Fruit fly (Drosophila melanogaster) whole organism, wandering third instar larva: ENCODE measurements around the gene sac.
A peak's percentile ranks its signal among the peaks of the same experiment; 100 is the strongest.

Experiments
- Abd-B ChIP-seq: fragments of >200 bp; optimal IDR thresholded peaks from 2 replicates; lab custom pipeline; 2017; ENCODE audit warnings: missing biosample characterization, missing genetic modification characterization
- CG32264 ChIP-seq: fragments of 200-800 bp; sonication (Bioruptor generic); optimal IDR thresholded peaks from 2 replicates; lab custom pipeline; 2016; ENCODE audit warnings: missing biosample characterization, missing genetic modification characterization
- CG9705 ChIP-seq: fragments of 200-800 bp; sonication (Bioruptor generic); optimal IDR thresholded peaks from 2 replicates; lab custom pipeline; 2018; ENCODE audit warnings: missing biosample characterization, mild to moderate bottlenecking, missing genetic modification characterization
- CrebA ChIP-seq: fragments of 200-800 bp; sonication (Bioruptor generic); optimal IDR thresholded peaks from 2 replicates; lab custom pipeline; 2016; ENCODE audit warnings: missing biosample characterization, mild to moderate bottlenecking, missing genetic modification characterization, borderline replicate concordance
- Dfd ChIP-seq: fragments of >200 bp; optimal IDR thresholded peaks from 2 replicates; lab custom pipeline; 2017; ENCODE audit warnings: missing biosample characterization, missing genetic modification characterization
- Dif ChIP-seq: fragments of 200-275, 200-300 bp; sonication (Bioruptor generic); optimal IDR thresholded peaks from 2 replicates; lab custom pipeline; 2018; ENCODE audit warnings: missing biosample characterization, missing genetic modification characterization; ENCODE audit not compliant: partially characterized antibody
- GATAd ChIP-seq: sonication (Bioruptor generic); optimal IDR thresholded peaks from 2 replicates; lab custom pipeline; 2016; ENCODE audit warnings: missing biosample characterization, missing genetic modification characterization
- HLH106 ChIP-seq: fragments of 200-800 bp; optimal IDR thresholded peaks from 3 replicates; lab custom pipeline; 2019; ENCODE audit warnings: missing biosample characterization, mild to moderate bottlenecking, missing genetic modification characterization, moderate library complexity
- Hnf4 ChIP-seq: fragments of 200-800 bp; sonication (Bioruptor generic); optimal IDR thresholded peaks from 2 replicates; lab custom pipeline; 2016; ENCODE audit warnings: missing biosample characterization, mild to moderate bottlenecking, missing genetic modification characterization
- Hr78 ChIP-seq: fragments of >200 bp; optimal IDR thresholded peaks from 2 replicates; lab custom pipeline; 2017; ENCODE audit warnings: missing biosample characterization, missing genetic modification characterization
- Hr83 ChIP-seq: fragments of 200-300 bp; sonication (Bioruptor generic); optimal IDR thresholded peaks from 2 replicates; lab custom pipeline; 2016; ENCODE audit warnings: missing biosample characterization, mild to moderate bottlenecking, missing genetic modification characterization, moderate library complexity; ENCODE audit not compliant: poor library complexity, severe bottlenecking
- Jra ChIP-seq: sonication (Bioruptor generic); optimal IDR thresholded peaks from 2 replicates; lab custom pipeline; 2016; ENCODE audit warnings: missing biosample characterization, missing genetic modification characterization
- Mio ChIP-seq: sonication (Bioruptor generic); optimal IDR thresholded peaks from 2 replicates; lab custom pipeline; 2016; ENCODE audit warnings: missing biosample characterization, missing genetic modification characterization
- Myc ChIP-seq: fragments of >200 bp; optimal IDR thresholded peaks from 2 replicates; lab custom pipeline; 2017
- N ChIP-seq: fragments of >200 bp; optimal IDR thresholded peaks from 2 replicates; lab custom pipeline; 2018; ENCODE audit warnings: missing biosample characterization, missing external identifiers, missing genetic modification characterization
- OdsH ChIP-seq: fragments of 200-800 bp; sonication (Bioruptor generic); optimal IDR thresholded peaks from 2 replicates; lab custom pipeline; 2016; ENCODE audit warnings: missing biosample characterization, mild to moderate bottlenecking, missing genetic modification characterization
- Rel ChIP-seq, 2 experiments: fragments of 200-800 bp; sonication (Bioruptor generic) in 1 of 2; optimal IDR thresholded peaks; 2 replicates in 1 of 2; 3 replicates in 1 of 2; lab custom pipeline; 2016 to 2019; ENCODE audit warnings: mild to moderate bottlenecking in 2 of 2, missing biosample characterization in 2 of 2, missing genetic modification characterization in 2 of 2, moderate library complexity in 1 of 2
- Sp1 ChIP-seq: fragments of 200-800 bp; sonication (Bioruptor generic); optimal IDR thresholded peaks from 3 replicates; lab custom pipeline; 2019; ENCODE audit warnings: missing biosample characterization, mild to moderate bottlenecking, missing genetic modification characterization, moderate library complexity
- Vsx2 ChIP-seq: fragments of 200-300, 225-300 bp; sonication (Bioruptor generic); optimal IDR thresholded peaks from 2 replicates; lab custom pipeline; 2018; ENCODE audit warnings: missing biosample characterization, missing genetic modification characterization; ENCODE audit not compliant: partially characterized antibody
- br ChIP-seq: fragments of 200-800 bp; sonication (Bioruptor generic); optimal IDR thresholded peaks from 2 replicates; lab custom pipeline; 2016; ENCODE audit warnings: missing biosample characterization, missing genetic modification characterization
- brk ChIP-seq: fragments of 200-800 bp; sonication (Bioruptor generic); optimal IDR thresholded peaks from 2 replicates; lab custom pipeline; 2016; ENCODE audit warnings: missing biosample characterization, mild to moderate bottlenecking, missing genetic modification characterization
- dl ChIP-seq, 2 experiments: fragments of 175-275, 200-275 bp in 1 of 2; fragments of 200-275 bp in 1 of 2; sonication (Bioruptor generic); optimal IDR thresholded peaks; lab custom pipeline; 2018; ENCODE audit warnings: mild to moderate bottlenecking in 2 of 2, missing biosample characterization in 2 of 2, missing genetic modification characterization in 2 of 2, moderate library complexity in 2 of 2; ENCODE audit not compliant: partially characterized antibody in 2 of 2, insufficient read depth in 1 of 2
- dmrt93B ChIP-seq: fragments of 200-800 bp; sonication (Bioruptor generic); optimal IDR thresholded peaks from 2 replicates; lab custom pipeline; 2018; ENCODE audit warnings: missing biosample characterization, mild to moderate bottlenecking, missing genetic modification characterization
- dsf ChIP-seq: sonication (Bioruptor generic); optimal IDR thresholded peaks from 2 replicates; lab custom pipeline; 2016; ENCODE audit warnings: missing biosample characterization, missing genetic modification characterization, borderline replicate concordance
- ey ChIP-seq: fragments of 200-800 bp; sonication (Bioruptor generic); optimal IDR thresholded peaks from 2 replicates; lab custom pipeline; 2016; ENCODE audit warnings: missing biosample characterization, missing genetic modification characterization
- foxo ChIP-seq, 2 experiments: fragments of 200-800 bp; sonication (Bioruptor generic); optimal IDR thresholded peaks; 2 replicates in 1 of 2; 3 replicates in 1 of 2; lab custom pipeline; 2016 to 2017; ENCODE audit warnings: missing biosample characterization in 2 of 2, missing genetic modification characterization in 2 of 2
- fru ChIP-seq: fragments of 200-800 bp; sonication (Bioruptor generic); optimal IDR thresholded peaks from 3 replicates; lab custom pipeline; 2016; ENCODE audit warnings: missing biosample characterization, mild to moderate bottlenecking, missing genetic modification characterization
- h ChIP-seq: fragments of 200-800 bp; sonication (Bioruptor generic); optimal IDR thresholded peaks from 3 replicates; lab custom pipeline; 2016; ENCODE audit warnings: missing biosample characterization, mild to moderate bottlenecking, missing genetic modification characterization
- jim ChIP-seq: fragments of 175-275, 200-325 bp; sonication (Bioruptor generic); optimal IDR thresholded peaks from 2 replicates; lab custom pipeline; 2016; ENCODE audit warnings: missing biosample characterization, mild to moderate bottlenecking, missing genetic modification characterization
- lola ChIP-seq: fragments of >200 bp; optimal IDR thresholded peaks from 2 replicates; lab custom pipeline; 2017; ENCODE audit warnings: missing biosample characterization, missing genetic modification characterization
- pan ChIP-seq: fragments of >200 bp; optimal IDR thresholded peaks from 2 replicates; lab custom pipeline; 2017
- psq ChIP-seq: fragments of 200-800 bp; sonication (Bioruptor generic); optimal IDR thresholded peaks from 3 replicates; lab custom pipeline; 2017; ENCODE audit warnings: missing biosample characterization, mild to moderate bottlenecking, missing genetic modification characterization, moderate library complexity
- rgr ChIP-seq: fragments of 200-800 bp; sonication (Bioruptor generic); optimal IDR thresholded peaks from 3 replicates; lab custom pipeline; 2016; ENCODE audit warnings: missing biosample characterization, mild to moderate bottlenecking, missing genetic modification characterization
- sage ChIP-seq: fragments of 200-800 bp; sonication (Bioruptor generic); optimal IDR thresholded peaks from 2 replicates; lab custom pipeline; 2016; ENCODE audit warnings: missing biosample characterization, mild to moderate bottlenecking, missing genetic modification characterization
- sv ChIP-seq: fragments of 200-800 bp; sonication (Bioruptor generic); optimal IDR thresholded peaks from 3 replicates; lab custom pipeline; 2016; ENCODE audit warnings: missing biosample characterization, missing genetic modification characterization
- tai ChIP-seq: sonication (Bioruptor generic); optimal IDR thresholded peaks from 2 replicates; lab custom pipeline; 2016; ENCODE audit warnings: missing biosample characterization, missing genetic modification characterization
- usp ChIP-seq: fragments of >200 bp; optimal IDR thresholded peaks from 2 replicates; lab custom pipeline; 2017; ENCODE audit warnings: missing biosample characterization, missing genetic modification characterization
- woc ChIP-seq: sonication (Bioruptor generic); optimal IDR thresholded peaks from 2 replicates; lab custom pipeline; 2016; ENCODE audit warnings: missing biosample characterization, mild to moderate bottlenecking, missing genetic modification characterization

sac gene

dm6 chr3R:4480512-4480911 lies at the start of gene sac:
Gene sac, plus strand, starts transcription at chr3R:4480812.
- no peak for TF ChIP-seq dmrt93B (GFP tag; lab: Kevin White, UChicago)
- TF ChIP-seq Rel (GFP tag; optimal IDR thresholded peaks at IDR 0.05; lab: Kevin White, UChicago) = no peak
- no peak for TF ChIP-seq Rel (tag; optimal IDR thresholded peaks at IDR 0.05; lab: Kevin White, UChicago)
- no peak for TF ChIP-seq Myc (lab: Kevin White, UChicago)
- TF ChIP-seq fru (GFP tag; lab: Kevin White, UChicago) = no peak
- no peak for TF ChIP-seq ey (GFP tag; lab: Kevin White, UChicago)
- no peak for TF ChIP-seq OdsH (GFP tag; lab: Kevin White, UChicago)
- no peak for TF ChIP-seq GATAd (GFP tag; lab: Kevin White, UChicago)
- TF ChIP-seq jim (GFP tag; lab: Kevin White, UChicago) = no peak
- no peak for TF ChIP-seq tai (GFP tag; lab: Kevin White, UChicago)
- no peak for TF ChIP-seq br (GFP tag; lab: Kevin White, UChicago)

dm6 chr3R:4433441-4434077 lies 47.1 kb upstream of the sac start, which contains the start of the genes eIF3a and CG1074:
Gene eIF3a, minus strand, starts transcription at chr3R:4433895.
Gene CG1074, plus strand, starts transcription at chr3R:4433965.
- TF ChIP-seq CG9705 (GFP tag; lab: Kevin White, UChicago) (peak; percentile 49), dl (GFP tag; optimal IDR thresholded peaks at IDR 0.05; lab: Kevin White, UChicago; ENCODE audit: insufficient read depth in 1 of 2, partially characterized antibody in 2 of 2) (no peak), h (peak; percentile 81), Myc (lab: Kevin White, UChicago) (peak; percentile 78), Hr83 (GFP tag; lab: Kevin White, UChicago) (peak; percentile 98), GATAd (GFP tag; lab: Kevin White, UChicago) (no peak), sage (GFP tag; lab: Kevin White, UChicago) (no peak), OdsH (GFP tag; lab: Kevin White, UChicago) (peak; percentile 74), lola (GFP tag; lab: Kevin White, UChicago) (no peak), foxo (GFP tag; optimal IDR thresholded peaks at IDR 0.05; lab: Kevin White, UChicago) (peak in 1 of 2 experiments; percentile 12), Hnf4 (GFP tag; lab: Kevin White, UChicago) (no peak), HLH106 (tag; lab: Kevin White, UChicago) (peak; percentile 61), sv (GFP tag; lab: Kevin White, UChicago) (no peak), rgr (GFP tag; lab: Kevin White, UChicago) (peak; percentile 80), Sp1 (GFP tag; lab: Kevin White, UChicago) (peak; percentile 73), dsf (no peak), usp (no peak), ey (GFP tag; lab: Kevin White, UChicago) (peak; percentile 51), tai (GFP tag; lab: Kevin White, UChicago) (no peak), Vsx2 (GFP tag; lab: Kevin White, UChicago) (no peak), psq (GFP tag; lab: Kevin White, UChicago) (peak; percentile 43), Dif (GFP tag; lab: Kevin White, UChicago) (peak; percentile 47), Rel (GFP tag; optimal IDR thresholded peaks at IDR 0.05; lab: Kevin White, UChicago) (no peak), Rel (tag; optimal IDR thresholded peaks at IDR 0.05; lab: Kevin White, UChicago) (peak; percentile 47), woc (GFP tag; lab: Kevin White, UChicago) (no peak)

dm6 chr3R:4437113-4437512 lies 43.5 kb upstream of the sac start, which contains the start of the genes Lipt2 and CG14650:
Gene Lipt2, minus strand, starts transcription at chr3R:4437329.
Gene CG14650, plus strand, starts transcription at chr3R:4437387.
- TF ChIP-seq CrebA (GFP tag; lab: Kevin White, UChicago) (no peak), sv (GFP tag; lab: Kevin White, UChicago) (peak; percentile 29), fru (GFP tag; lab: Kevin White, UChicago) (peak; percentile 64), CG9705 (GFP tag; lab: Kevin White, UChicago) (peak; percentile 29), Jra (GFP tag; lab: Kevin White, UChicago) (no peak), Sp1 (GFP tag; lab: Kevin White, UChicago) (peak; percentile 64), h (peak; percentile 77), N (GFP tag; lab: Kevin White, UChicago) (no peak), lola (GFP tag; lab: Kevin White, UChicago) (no peak), Myc (lab: Kevin White, UChicago) (no peak), psq (GFP tag; lab: Kevin White, UChicago) (peak; percentile 38), rgr (GFP tag; lab: Kevin White, UChicago) (peak; percentile 74), HLH106 (tag; lab: Kevin White, UChicago) (peak; percentile 68), foxo (GFP tag; optimal IDR thresholded peaks at IDR 0.05; lab: Kevin White, UChicago) (peak in 1 of 2 experiments; percentile 79), Vsx2 (GFP tag; lab: Kevin White, UChicago) (no peak), woc (GFP tag; lab: Kevin White, UChicago) (no peak), dsf (no peak), dl (GFP tag; optimal IDR thresholded peaks at IDR 0.05; lab: Kevin White, UChicago; ENCODE audit: insufficient read depth in 1 of 2, partially characterized antibody in 2 of 2) (no peak), sage (GFP tag; lab: Kevin White, UChicago) (no peak), Hr78 (GFP tag; lab: Kevin White, UChicago) (no peak), Dfd (GFP tag; lab: Kevin White, UChicago) (no peak), Rel (GFP tag; optimal IDR thresholded peaks at IDR 0.05; lab: Kevin White, UChicago) (no peak), Rel (tag; optimal IDR thresholded peaks at IDR 0.05; lab: Kevin White, UChicago) (no peak), CG32264 (GFP tag; lab: Kevin White, UChicago) (no peak), Hr83 (GFP tag; lab: Kevin White, UChicago) (peak; percentile 46), br (GFP tag; lab: Kevin White, UChicago) (peak; percentile 65), brk (GFP tag; lab: Kevin White, UChicago) (no peak), dmrt93B (GFP tag; lab: Kevin White, UChicago) (no peak), Abd-B (no peak), usp (no peak), pan (lab: Kevin White, UChicago) (no peak), tai (GFP tag; lab: Kevin White, UChicago) (no peak), Mio (GFP tag; lab: Kevin White, UChicago) (no peak), OdsH (GFP tag; lab: Kevin White, UChicago) (peak; percentile 60), jim (GFP tag; lab: Kevin White, UChicago) (no peak), ey (GFP tag; lab: Kevin White, UChicago) (peak; percentile 67)
